Worm (Caenorhabditis elegans) whole organism, young adult: ENCODE measurements around the gene nas-17.

Experiments used
- B0336.3 ChIP-seq: fragments of 200-800 bp; sonication (Bioruptor generic); IDR thresholded peaks from 2 replicates; pipeline ENCODE4 v1.3.6; 2022; ENCODE audit warnings: missing genetic modification characterization, missing compliant biosample characterization
- C17E4.6 ChIP-seq: fragments of 200-800 bp; sonication (Bioruptor generic); IDR thresholded peaks from 2 replicates; pipeline ENCODE4 v1.3.6; 2022; ENCODE audit warnings: missing genetic modification reagents, missing genetic modification characterization, missing compliant biosample characterization
- F22D6.2 ChIP-seq: sonication (generic microtip); optimal IDR thresholded peaks from 2 replicates; lab custom pipeline; 2016; ENCODE audit warnings: mild to moderate bottlenecking, missing genetic modification characterization, missing compliant biosample characterization
- F33H1.4 ChIP-seq: fragments of 200-800 bp; sonication (Bioruptor generic); IDR thresholded peaks from 2 replicates; pipeline ENCODE4 v1.3.6; 2022; ENCODE audit warnings: missing genetic modification reagents, missing genetic modification characterization, missing compliant biosample characterization
- F37B4.10 ChIP-seq: fragments of 200-800 bp; sonication (Bioruptor generic); IDR thresholded peaks from 2 replicates; pipeline ENCODE4 v1.3.6; 2022; ENCODE audit warnings: missing genetic modification characterization, missing compliant biosample characterization
- F57A8.1 ChIP-seq: fragments of 200-800 bp; sonication (Bioruptor generic); optimal IDR thresholded peaks from 2 replicates; lab custom pipeline; 2018; ENCODE audit warnings: mild to moderate bottlenecking, missing genetic modification characterization, moderate library complexity, missing compliant biosample characterization
- T07F8.4 ChIP-seq: sonication (generic microtip); optimal IDR thresholded peaks from 2 replicates; lab custom pipeline; 2016; ENCODE audit warnings: mild to moderate bottlenecking, missing genetic modification characterization, moderate library complexity, missing compliant biosample characterization
- T26A5.8 ChIP-seq: sonication (generic microtip); optimal IDR thresholded peaks from 2 replicates; lab custom pipeline; 2016; ENCODE audit warnings: missing genetic modification characterization, missing compliant biosample characterization
- Y56A3A.18 ChIP-seq: fragments of 200-800 bp; sonication (Bioruptor generic); IDR thresholded peaks from 2 replicates; pipeline ENCODE4 v1.3.6; 2022; ENCODE audit warnings: missing genetic modification reagents, missing genetic modification characterization, missing compliant biosample characterization
- Y95B8A.8 ChIP-seq: fragments of 200-800 bp; sonication (Bioruptor generic); IDR thresholded peaks from 2 replicates; pipeline ENCODE4 v1.3.6; 2022; ENCODE audit warnings: missing genetic modification reagents, missing genetic modification characterization, missing compliant biosample characterization
- athp-1 ChIP-seq: sonication (generic microtip); optimal IDR thresholded peaks from 2 replicates; lab custom pipeline; 2017; ENCODE audit warnings: mild to moderate bottlenecking, missing genetic modification characterization, missing compliant biosample characterization
- attf-3 ChIP-seq: fragments of 200-800 bp; sonication (Bioruptor generic); conservative IDR thresholded peaks from 2 replicates; pipeline ENCODE4 v1.3.6; 2022; ENCODE audit warnings: missing genetic modification reagents, missing genetic modification characterization, missing compliant biosample characterization
- attf-5 ChIP-seq: fragments of 200-800 bp; sonication (Bioruptor generic); optimal IDR thresholded peaks from 2 replicates; lab custom pipeline; 2018; ENCODE audit warnings: mild to moderate bottlenecking, missing genetic modification characterization, missing compliant biosample characterization
- ccch-3 ChIP-seq: fragments of 200-800 bp; sonication (Bioruptor generic); optimal IDR thresholded peaks from 2 replicates; lab custom pipeline; 2018; ENCODE audit warnings: mild to moderate bottlenecking, missing genetic modification characterization, missing compliant biosample characterization
- ceh-100 ChIP-seq: fragments of 200-800 bp; sonication (Bioruptor generic); IDR thresholded peaks from 2 replicates; pipeline ENCODE4 v1.3.6; 2022; ENCODE audit warnings: missing genetic modification reagents, missing genetic modification characterization, missing compliant biosample characterization
- ceh-58 ChIP-seq: fragments of 200-800 bp; sonication (Bioruptor generic); IDR thresholded peaks from 2 replicates; pipeline ENCODE4 v1.3.6; 2022; ENCODE audit warnings: missing genetic modification characterization, missing compliant biosample characterization
- ceh-91 ChIP-seq: fragments of 200-800 bp; sonication (Bioruptor generic); IDR thresholded peaks from 2 replicates; pipeline ENCODE4 v1.3.6; 2022; ENCODE audit warnings: missing genetic modification reagents, missing genetic modification characterization, missing compliant biosample characterization
- dpl-1 ChIP-seq: fragments of 150-350 bp; optimal IDR thresholded peaks from 2 replicates; lab custom pipeline; 2014; ENCODE audit warnings: missing biosample characterization, missing genetic modification reagents, missing genetic modification characterization
- egrh-3 ChIP-seq: fragments of 200-800 bp; sonication (Bioruptor generic); IDR thresholded peaks from 2 replicates; pipeline ENCODE4 v1.3.6; 2022; ENCODE audit warnings: missing genetic modification reagents, missing genetic modification characterization, missing compliant biosample characterization
- gei-17 ChIP-seq: fragments of 200-800 bp; sonication (Bioruptor generic); optimal IDR thresholded peaks from 2 replicates; lab custom pipeline; 2018; ENCODE audit warnings: mild to moderate bottlenecking, missing genetic modification characterization, missing compliant biosample characterization
- him-1 ChIP-seq: sonication (generic microtip); optimal IDR thresholded peaks from 2 replicates; lab custom pipeline; 2016; ENCODE audit warnings: missing genotype, missing genetic modification reagents, missing genetic modification characterization, missing compliant biosample characterization
- hlh-26 ChIP-seq: fragments of 200-800 bp; sonication (Bioruptor generic); conservative IDR thresholded peaks from 2 replicates; pipeline ENCODE4 v1.3.6; 2022; ENCODE audit warnings: missing genetic modification reagents, missing genetic modification characterization, missing compliant biosample characterization
- lin-35 ChIP-seq, 3 experiments: fragments of 150-350 bp in 2 of 3; sonication (generic microtip) in 1 of 3; optimal IDR thresholded peaks; 2 replicates each; lab custom pipeline; 2014 to 2018; ENCODE audit warnings: missing biosample characterization in 3 of 3, missing genetic modification characterization in 3 of 3, missing genetic modification reagents in 3 of 3
- lin-40 ChIP-seq: sonication (generic microtip); optimal IDR thresholded peaks from 2 replicates; lab custom pipeline; 2016; ENCODE audit warnings: missing genetic modification characterization, mild to moderate bottlenecking, missing compliant biosample characterization, missing genotype, missing genetic modification reagents
- lsl-1 ChIP-seq: fragments of 200-800 bp; sonication (Bioruptor generic); optimal IDR thresholded peaks from 2 replicates; lab custom pipeline; 2018; ENCODE audit warnings: mild to moderate bottlenecking, missing genetic modification characterization, moderate library complexity, missing compliant biosample characterization
- madf-3 ChIP-seq: fragments of 200-800 bp; sonication (Bioruptor generic); IDR thresholded peaks from 2 replicates; pipeline ENCODE4 v1.3.6; 2022; ENCODE audit warnings: missing genetic modification reagents, missing genetic modification characterization, missing compliant biosample characterization
- madf-6 ChIP-seq: fragments of 200-800 bp; sonication (Bioruptor generic); IDR thresholded peaks from 2 replicates; pipeline ENCODE4 v1.3.6; 2022; ENCODE audit warnings: missing genetic modification reagents, missing genetic modification characterization, missing compliant biosample characterization
- madf-8 ChIP-seq: fragments of 200-800 bp; sonication (Bioruptor generic); conservative IDR thresholded peaks from 2 replicates; pipeline ENCODE4 v1.3.6; 2022; ENCODE audit warnings: missing genetic modification reagents, missing genetic modification characterization, missing compliant biosample characterization
- nfya-2 ChIP-seq: fragments of 200-800 bp; sonication (Bioruptor generic); IDR thresholded peaks from 2 replicates; pipeline ENCODE4 v1.3.6; 2022; ENCODE audit warnings: missing genetic modification reagents, missing genetic modification characterization, missing compliant biosample characterization
- nhr-179 ChIP-seq: sonication (generic microtip); optimal IDR thresholded peaks from 2 replicates; lab custom pipeline; 2016; ENCODE audit warnings: mild to moderate bottlenecking, missing genetic modification characterization, missing compliant biosample characterization
- snpc-1.3 ChIP-seq: sonication (generic microtip); optimal IDR thresholded peaks from 2 replicates; lab custom pipeline; 2017; ENCODE audit warnings: missing genetic modification characterization, mild to moderate bottlenecking, missing compliant biosample characterization, antibody characterized with exemption, moderate library complexity, missing genotype, missing genetic modification reagents; ENCODE audit not compliant: insufficient read depth
- snpc-3.4 ChIP-seq: sonication (generic microtip); optimal IDR thresholded peaks from 2 replicates; lab custom pipeline; 2017; ENCODE audit warnings: missing genetic modification characterization, mild to moderate bottlenecking, missing compliant biosample characterization, antibody characterized with exemption, moderate library complexity, missing genotype, missing genetic modification reagents
- snpc-4 ChIP-seq, 5 experiments: fragments of 150-350 bp in 1 of 5; sonication (generic microtip) in 4 of 5; optimal IDR thresholded peaks; 2 replicates each; lab custom pipeline; 2014 to 2018; ENCODE audit warnings: missing genetic modification characterization in 5 of 5, missing biosample characterization in 3 of 5, antibody characterized with exemption in 2 of 5, mild to moderate bottlenecking in 2 of 5, missing compliant biosample characterization in 2 of 5, missing genotype in 2 of 5, moderate library complexity in 2 of 5, missing genetic modification reagents in 1 of 5
- sptf-2 ChIP-seq: fragments of 200-800 bp; sonication (Bioruptor generic); optimal IDR thresholded peaks from 2 replicates; lab custom pipeline; 2018; ENCODE audit warnings: mild to moderate bottlenecking, missing genetic modification characterization, missing compliant biosample characterization
- ztf-18 ChIP-seq: sonication (generic microtip); optimal IDR thresholded peaks from 2 replicates; lab custom pipeline; 2016; ENCODE audit warnings: missing genotype, mild to moderate bottlenecking, missing genetic modification characterization, missing compliant biosample characterization
- ztf-28 ChIP-seq: fragments of 200-800 bp; sonication (Bioruptor generic); IDR thresholded peaks from 2 replicates; pipeline ENCODE4 v1.3.6; 2022; ENCODE audit warnings: missing genetic modification reagents, missing genetic modification characterization, missing compliant biosample characterization
- ztf-3 ChIP-seq: fragments of 200-800 bp; sonication (Bioruptor generic); optimal IDR thresholded peaks from 2 replicates; lab custom pipeline; 2018; ENCODE audit warnings: mild to moderate bottlenecking, missing genetic modification characterization, missing compliant biosample characterization

Gene nas-17

ce11 chrV:11363575-11363974, 35.1 kb upstream of the nas-17 start:
- TF ChIP-seq ceh-91 (GFP tag; lab: Robert Waterston, UW) (no peak), T07F8.4 (tag; lab: Kevin White, UChicago) (no peak)

- TF ChIP-seq F22D6.2 (no peak), F57A8.1 (no peak), madf-8 (GFP tag; lab: Robert Waterston, UW) (no peak), ztf-18 (tag; lab: Kevin White, UChicago) (no peak), egrh-3 (GFP tag; lab: Robert Waterston, UW) (no peak), lin-35 (GFP tag; optimal IDR thresholded peaks at IDR 0.05; lab: Kevin White, UChicago) (no peak), F33H1.4 (GFP tag; lab: Robert Waterston, UW) (no peak), T26A5.8 (no peak), ztf-28 (no peak), ceh-58 (GFP tag; lab: Robert Waterston, UW) (no peak)
Observed at ce11 chrV:11366129-11366528, 32.6 kb upstream of the nas-17 start, which contains the start of gene dop-5. dop-5 (minus strand) TSS chrV:11366229.

- TF ChIP-seq sptf-2 (no peak), him-1 (tag; lab: Kevin White, UChicago) (no peak), ztf-28 (no peak), athp-1 (no peak), lin-40 (no peak), ztf-3 (GFP tag; lab: Kevin White, UChicago) (no peak), dpl-1 (GFP tag; lab: Kevin White, UChicago) (no peak), snpc-1.3 (tag; lab: Kevin White, UChicago) (no peak), ceh-58 (GFP tag; lab: Robert Waterston, UW) (no peak), gei-17 (GFP tag; lab: Kevin White, UChicago) (no peak), madf-6 (GFP tag; lab: Robert Waterston, UW) (no peak), hlh-26 (GFP tag; lab: Robert Waterston, UW) (no peak), B0336.3 (GFP tag; lab: Robert Waterston, UW) (no peak), ccch-3 (no peak), snpc-3.4 (tag; lab: Kevin White, UChicago) (no peak), nfya-2 (GFP tag; lab: Robert Waterston, UW) (no peak), madf-3 (GFP tag; lab: Robert Waterston, UW) (no peak), C17E4.6 (GFP tag; lab: Robert Waterston, UW) (no peak), T07F8.4 (tag; lab: Kevin White, UChicago) (no peak)
- TF ChIP-seq, all 124 proteins: peak for 0
Observed at ce11 chrV:11372284-11372878, 26.3 kb upstream of the nas-17 start.

- TF ChIP-seq nhr-179 (tag; lab: Kevin White, UChicago) (no peak), F22D6.2 (no peak), Y56A3A.18 (GFP tag; lab: Robert Waterston, UW) (no peak), Y95B8A.8 (no peak), egrh-3 (GFP tag; lab: Robert Waterston, UW) (no peak), attf-5 (no peak), ccch-3 (no peak), attf-3 (no peak), lsl-1 (GFP tag; lab: Kevin White, UChicago) (no peak), ceh-100 (no peak), F37B4.10 (GFP tag; lab: Robert Waterston, UW) (no peak), snpc-4 (GFP tag; optimal IDR thresholded peaks at IDR 0.05; lab: Kevin White, UChicago) (no peak), snpc-4 (tag; optimal IDR thresholded peaks at IDR 0.05; lab: Kevin White, UChicago) (no peak)
Observed at ce11 chrV:11373918-11374317, 24.8 kb upstream of the nas-17 start.
